Fruit fly (Drosophila melanogaster) whole organism, embryonic: ENCODE data around the gene asun.

Experiments used
- Abd-B ChIP-seq: fragments of 200-800 bp; sonication (Bioruptor generic); optimal IDR thresholded peaks from 2 replicates; lab custom pipeline; 2018; ENCODE audit warnings: missing biosample characterization, mild to moderate bottlenecking, missing genetic modification characterization, moderate library complexity
- Bteb2 ChIP-seq: fragments of 200-800 bp; sonication (Bioruptor generic); optimal IDR thresholded peaks from 2 replicates; lab custom pipeline; 2016; ENCODE audit warnings: missing biosample characterization, missing genetic modification characterization
- CG10209 ChIP-seq: fragments of 200-800 bp; sonication (Bioruptor generic); optimal IDR thresholded peaks from 3 replicates; lab custom pipeline; 2017; ENCODE audit warnings: missing biosample characterization, mild to moderate bottlenecking, missing genetic modification characterization, missing genetic modification reagents
- CG10543 ChIP-seq: fragments of 200-800 bp; sonication (Bioruptor generic); optimal IDR thresholded peaks from 3 replicates; lab custom pipeline; 2017; ENCODE audit warnings: missing biosample characterization, mild to moderate bottlenecking, missing genetic modification characterization, moderate library complexity
- CG12391 ChIP-seq: fragments of 200-800 bp; sonication (Bioruptor generic); optimal IDR thresholded peaks from 3 replicates; lab custom pipeline; 2018; ENCODE audit warnings: missing biosample characterization, mild to moderate bottlenecking, missing genetic modification characterization, moderate library complexity
- CG12659 ChIP-seq: fragments of 200-800 bp; sonication (Bioruptor generic); optimal IDR thresholded peaks from 3 replicates; lab custom pipeline; 2017; ENCODE audit warnings: mild to moderate bottlenecking, missing biosample characterization, missing genetic modification reagents, missing genetic modification characterization
- CG13424 ChIP-seq: fragments of 200-800 bp; sonication (Bioruptor generic); optimal IDR thresholded peaks from 2 replicates; lab custom pipeline; 2019; ENCODE audit warnings: missing biosample characterization, mild to moderate bottlenecking, missing genetic modification characterization, moderate library complexity
- CG13624 ChIP-seq: fragments of 200-800 bp; sonication (Bioruptor generic); optimal IDR thresholded peaks from 2 replicates; lab custom pipeline; 2016; ENCODE audit warnings: missing biosample characterization, missing genetic modification characterization
- CG13775 ChIP-seq: fragments of 200-800 bp; sonication (Bioruptor generic); optimal IDR thresholded peaks from 3 replicates; lab custom pipeline; 2017; ENCODE audit warnings: missing biosample characterization, mild to moderate bottlenecking, missing genetic modification characterization
- CG14050 ChIP-seq: fragments of 200-800 bp; sonication (Bioruptor generic); IDR thresholded peaks from 3 replicates; pipeline ENCODE4 v1.3.6; 2022; ENCODE audit warnings: missing biosample characterization, missing genetic modification characterization
- CG15269 ChIP-seq: fragments of 200-800 bp; sonication (Bioruptor generic); optimal IDR thresholded peaks from 2 replicates; lab custom pipeline; 2018; ENCODE audit warnings: missing biosample characterization, mild to moderate bottlenecking, missing genetic modification characterization, moderate library complexity
- CG16863 ChIP-seq: fragments of 200-800 bp; sonication (Bioruptor generic); optimal IDR thresholded peaks from 3 replicates; lab custom pipeline; 2016; ENCODE audit warnings: missing biosample characterization, missing genetic modification characterization
- CG17361 ChIP-seq: fragments of 200-800 bp; sonication (Bioruptor generic); IDR thresholded peaks from 3 replicates; pipeline ENCODE4 v1.3.6; 2022; ENCODE audit warnings: missing biosample characterization, missing genetic modification characterization
- CG3065 ChIP-seq: fragments of 200-800 bp; sonication (Bioruptor generic); optimal IDR thresholded peaks from 2 replicates; lab custom pipeline; 2016; ENCODE audit warnings: missing biosample characterization, missing genetic modification characterization
- CG32772 ChIP-seq: fragments of 200-800 bp; sonication (Bioruptor generic); IDR thresholded peaks from 2 replicates; pipeline ENCODE4 v1.3.6; 2022; ENCODE audit warnings: missing biosample characterization, missing genetic modification characterization
- CG6654 ChIP-seq: fragments of 200-800 bp; sonication (Bioruptor generic); optimal IDR thresholded peaks from 2 replicates; lab custom pipeline; 2017; ENCODE audit warnings: missing biosample characterization, mild to moderate bottlenecking, missing genetic modification characterization
- CG6854 ChIP-seq: fragments of 200-800 bp; sonication (Bioruptor generic); optimal IDR thresholded peaks from 3 replicates; lab custom pipeline; 2017; ENCODE audit warnings: missing biosample characterization, mild to moderate bottlenecking, missing genetic modification characterization
- CG7372 ChIP-seq: fragments of 200-800 bp; sonication (Bioruptor generic); IDR thresholded peaks from 2 replicates; pipeline ENCODE4 v1.3.6; 2022; ENCODE audit warnings: missing biosample characterization, missing genetic modification characterization
- CG7839 ChIP-seq: fragments of 200-800 bp; sonication (Bioruptor generic); optimal IDR thresholded peaks from 3 replicates; lab custom pipeline; 2018; ENCODE audit warnings: missing biosample characterization, mild to moderate bottlenecking, missing genetic modification characterization, moderate library complexity
- Dp ChIP-seq: fragments of 200-800 bp; sonication (Bioruptor generic); optimal IDR thresholded peaks from 2 replicates; lab custom pipeline; 2018; ENCODE audit warnings: missing biosample characterization, mild to moderate bottlenecking, missing genetic modification characterization, moderate library complexity
- GATAe ChIP-seq: fragments of 200-800 bp; sonication (Bioruptor generic); conservative IDR thresholded peaks from 2 replicates; pipeline ENCODE4 v1.3.6; 2022; ENCODE audit warnings: missing biosample characterization, missing genetic modification characterization
- Gsc ChIP-seq: fragments of 200-800 bp; sonication (Bioruptor generic); IDR thresholded peaks from 2 replicates; pipeline ENCODE4 v1.3.6; 2022; ENCODE audit warnings: missing biosample characterization, missing genetic modification characterization
- Hand ChIP-seq: fragments of 200-800 bp; sonication (Bioruptor generic); optimal IDR thresholded peaks from 2 replicates; lab custom pipeline; 2017; ENCODE audit warnings: mild to moderate bottlenecking, missing biosample characterization, missing genetic modification reagents, missing genetic modification characterization
- Med ChIP-seq: fragments of 200-800 bp; sonication (Bioruptor generic); peaks from one replicate; lab custom pipeline; 2016; ENCODE audit warnings: missing biosample characterization, missing genetic modification characterization, mild to moderate bottlenecking, inconsistent platforms, moderate library complexity
- Mes4 ChIP-seq: fragments of 200-800 bp; sonication (Bioruptor generic); optimal IDR thresholded peaks from 2 replicates; lab custom pipeline; 2016; ENCODE audit warnings: missing biosample characterization, missing genetic modification characterization
- Ptx1 ChIP-seq: fragments of 200-800 bp; sonication (Bioruptor generic); IDR thresholded peaks from 2 replicates; pipeline ENCODE4 v1.3.6; 2022; ENCODE audit warnings: missing biosample characterization, missing genetic modification characterization
- Sox102F ChIP-seq: fragments of 200-800 bp; sonication (Bioruptor generic); optimal IDR thresholded peaks from 2 replicates; lab custom pipeline; 2018; ENCODE audit warnings: missing biosample characterization, mild to moderate bottlenecking, missing genetic modification characterization, moderate library complexity
- Taf1 ChIP-seq: fragments of 200-800 bp; sonication (Bioruptor generic); IDR thresholded peaks from 2 replicates; pipeline ENCODE4 v1.3.6; 2022; ENCODE audit warnings: missing biosample characterization, missing genetic modification characterization
- Tbp ChIP-seq: fragments of >200 bp; optimal IDR thresholded peaks from 2 replicates; lab custom pipeline; 2018; ENCODE audit warnings: missing biosample characterization, missing genetic modification characterization
- Xbp1 ChIP-seq: fragments of 200-800 bp; sonication (Bioruptor generic); optimal IDR thresholded peaks from 3 replicates; lab custom pipeline; 2016; ENCODE audit warnings: missing biosample characterization, mild to moderate bottlenecking, missing genetic modification characterization
- ara ChIP-seq: fragments of 200-800 bp; sonication (Bioruptor generic); IDR thresholded peaks from 2 replicates; pipeline ENCODE4 v1.3.6; 2022; ENCODE audit warnings: missing biosample characterization, missing genetic modification characterization
- chinmo ChIP-seq: fragments of 200-800 bp; sonication (Bioruptor generic); IDR thresholded peaks from 4 replicates; pipeline ENCODE4 v1.3.6; 2022; ENCODE audit warnings: missing biosample characterization, missing genetic modification characterization; ENCODE audit not compliant: partially characterized antibody
- chm ChIP-seq: fragments of 200-800 bp; sonication (Bioruptor generic); IDR thresholded peaks from 2 replicates; pipeline ENCODE4 v1.3.6; 2022; ENCODE audit warnings: missing biosample characterization, missing genetic modification characterization
- corto ChIP-seq: fragments of 200-800 bp; sonication (Bioruptor generic); optimal IDR thresholded peaks from 2 replicates; lab custom pipeline; 2016; ENCODE audit warnings: missing biosample characterization, mild to moderate bottlenecking, missing genetic modification characterization, moderate library complexity
- dmrt11E ChIP-seq: fragments of 200-800 bp; sonication (Bioruptor generic); optimal IDR thresholded peaks from 3 replicates; lab custom pipeline; 2018; ENCODE audit warnings: missing biosample characterization, mild to moderate bottlenecking, missing genetic modification characterization, moderate library complexity
- dysf ChIP-seq: fragments of 200-800 bp; sonication (Bioruptor generic); IDR thresholded peaks from 3 replicates; pipeline ENCODE4 v1.3.6; 2022; ENCODE audit warnings: missing biosample characterization, missing genetic modification characterization
- gce ChIP-seq: fragments of 200-800 bp; sonication (Bioruptor generic); IDR thresholded peaks from 3 replicates; pipeline ENCODE4 v1.3.6; 2022; ENCODE audit warnings: missing biosample characterization, missing genetic modification characterization
- gfzf ChIP-seq: fragments of 200-800 bp; sonication (Bioruptor generic); optimal IDR thresholded peaks from 2 replicates; lab custom pipeline; 2016; ENCODE audit warnings: missing biosample characterization, mild to moderate bottlenecking, missing genetic modification characterization, moderate library complexity
- hbn ChIP-seq: fragments of 200-800 bp; sonication (Bioruptor generic); IDR thresholded peaks from 2 replicates; pipeline ENCODE4 v1.3.6; 2022; ENCODE audit warnings: missing biosample characterization, missing genetic modification characterization; ENCODE audit not compliant: partially characterized antibody
- her ChIP-seq: fragments of 200-800 bp; sonication (Bioruptor generic); optimal IDR thresholded peaks from 2 replicates; lab custom pipeline; 2016; ENCODE audit warnings: missing biosample characterization, missing genetic modification characterization
- pho ChIP-seq: fragments of 200-800 bp; sonication (Bioruptor generic); optimal IDR thresholded peaks from 2 replicates; lab custom pipeline; 2016; ENCODE audit warnings: missing biosample characterization, missing genetic modification characterization
- phol ChIP-seq: fragments of 200-800 bp; sonication (Bioruptor generic); optimal IDR thresholded peaks from 3 replicates; lab custom pipeline; 2018; ENCODE audit warnings: missing biosample characterization, mild to moderate bottlenecking, missing genetic modification characterization, moderate library complexity
- pzg ChIP-seq: fragments of 200-800 bp; sonication (Bioruptor generic); optimal IDR thresholded peaks from 3 replicates; lab custom pipeline; 2018; ENCODE audit warnings: missing biosample characterization, mild to moderate bottlenecking, missing genetic modification characterization, moderate library complexity
- ro ChIP-seq: fragments of 200-800 bp; sonication (Bioruptor generic); IDR thresholded peaks from 2 replicates; pipeline ENCODE4 v1.3.6; 2022; ENCODE audit warnings: missing biosample characterization, missing genetic modification characterization
- sens ChIP-seq: fragments of 200-800 bp; sonication (Bioruptor generic); peaks from one replicate; lab custom pipeline; 2016; ENCODE audit warnings: missing biosample characterization, missing genetic modification characterization
- tin ChIP-seq: fragments of 200-800 bp; sonication (Bioruptor generic); optimal IDR thresholded peaks from 3 replicates; lab custom pipeline; 2016; ENCODE audit warnings: missing biosample characterization, missing genetic modification characterization
- ttk ChIP-seq: fragments of 200-800 bp; sonication (Bioruptor generic); IDR thresholded peaks from 2 replicates; pipeline ENCODE4 v2.1.2; 2022; ENCODE audit warnings: missing biosample characterization, missing genetic modification characterization

The asun gene

DNA sequence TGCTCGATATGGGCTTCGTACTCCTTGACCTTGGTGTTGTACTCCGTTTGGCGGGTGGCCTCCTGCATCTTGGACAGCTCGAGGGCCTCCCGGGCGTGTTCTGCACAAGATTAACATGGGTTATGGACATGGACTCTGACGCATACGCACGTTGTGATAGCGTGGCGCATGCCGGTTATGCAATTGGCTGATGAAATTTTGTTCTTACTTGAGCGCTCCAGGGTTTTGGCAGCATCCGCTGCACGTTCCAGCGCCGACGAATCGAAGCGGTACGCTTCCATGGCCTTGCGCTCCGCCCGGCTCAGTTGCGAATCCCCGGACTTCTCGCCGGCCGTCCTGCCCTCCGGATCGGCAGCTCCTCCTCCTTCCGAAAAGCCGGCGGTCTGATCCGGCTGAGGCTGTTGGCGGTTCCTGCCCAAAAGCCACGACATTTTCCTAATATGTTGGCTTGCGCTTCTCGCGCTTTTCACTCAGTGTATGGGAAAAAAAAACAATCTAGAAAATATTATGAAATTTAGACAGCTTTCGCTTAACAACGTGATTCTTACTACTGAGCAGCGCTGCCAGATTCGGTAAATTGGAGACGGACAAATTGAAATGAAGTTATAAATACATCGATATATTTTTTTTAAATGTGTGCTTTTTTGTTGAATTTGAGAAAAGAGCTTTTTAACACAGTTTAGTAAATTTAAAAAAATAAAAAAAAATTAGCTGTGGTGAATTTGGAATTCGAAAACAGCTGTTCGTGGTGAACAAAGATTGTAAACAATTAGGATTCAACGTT, at the start of gene asun, which contains the start of gene bor (continued):
- TF ChIP-seq CG12659 (peak; percentile 37), ara (GFP tag; lab: Robert Waterston, UW) (peak; percentile 23; the same call in 1 of the 2 replicates), hbn (peak; percentile 83), chinmo (GFP tag; lab: Robert Waterston, UW) (peak; percentile 65; the same call in 1 of the 4 replicates), her (GFP tag; lab: Kevin White, UChicago) (peak; percentile 19), CG10543 (peak; percentile 23), sens (peak; percentile 66), Dp (GFP tag; lab: Kevin White, UChicago) (peak; percentile 70), Mes4 (peak; percentile 12), corto (GFP tag; lab: Kevin White, UChicago) (no peak), Tbp (GFP tag; lab: Kevin White, UChicago) (no peak), CG32772 (peak; percentile 94), dmrt11E (peak; percentile 19)
- TF ChIP-seq, all 482 proteins: peak for 104

DNA sequence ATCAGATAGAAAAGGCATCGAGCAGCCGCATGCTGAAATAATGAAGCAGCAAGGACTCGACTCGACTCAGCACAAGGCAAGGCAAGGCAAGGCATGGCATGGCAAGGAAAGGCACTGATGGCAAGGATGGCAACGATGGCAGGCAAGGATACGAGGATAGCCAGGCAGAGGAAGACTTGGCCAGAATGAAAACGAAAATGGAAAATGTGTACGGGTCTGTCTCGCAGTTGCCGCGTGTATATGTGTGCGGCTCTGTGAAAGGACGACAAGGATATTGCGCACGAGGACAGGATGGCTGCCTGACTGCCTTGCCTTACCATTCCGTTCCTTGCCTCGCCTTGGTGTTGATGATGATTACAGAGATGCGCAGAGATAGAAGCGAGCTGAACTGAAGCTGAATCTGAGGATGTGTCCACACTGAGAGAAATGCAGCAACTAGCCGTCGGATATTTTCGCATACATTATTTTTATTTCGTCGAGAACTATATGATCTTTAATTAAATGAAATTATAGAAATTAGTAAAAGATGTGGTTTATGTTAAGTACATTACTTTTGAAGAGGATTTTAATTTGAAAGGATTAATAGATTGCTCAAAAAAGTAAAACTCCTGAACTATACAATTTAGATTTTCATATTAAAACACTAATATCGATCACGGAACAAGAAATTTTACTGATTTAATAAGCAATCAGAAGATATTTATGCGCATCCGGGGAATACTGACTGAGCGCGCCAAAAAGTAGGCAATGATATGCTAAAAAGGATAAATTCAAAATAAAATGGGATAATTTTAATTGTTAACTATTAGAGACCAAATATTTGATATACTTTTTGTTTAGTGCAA, 49.4 kb upstream of the asun start:
- TF ChIP-seq Bteb2 = peak; percentile 8
- no peak for TF ChIP-seq ro
- peak; percentile 36 for TF ChIP-seq phol (tag; lab: Kevin White, UChicago)
- TF ChIP-seq CG13775 (GFP tag; lab: Kevin White, UChicago) = peak; percentile 14
- TF ChIP-seq Sox102F = peak; percentile 42
- peak; percentile 41 for TF ChIP-seq CG6854 (GFP tag; lab: Kevin White, UChicago)
- no peak for TF ChIP-seq CG13624 (GFP tag; lab: Kevin White, UChicago)
- TF ChIP-seq CG6654 (GFP tag; lab: Kevin White, UChicago) = peak; percentile 13
- no peak for TF ChIP-seq CG3065 (GFP tag; lab: Kevin White, UChicago)
- no peak for TF ChIP-seq her (GFP tag; lab: Kevin White, UChicago)
- TF ChIP-seq Xbp1 (GFP tag; lab: Kevin White, UChicago) = peak; percentile 41
- no peak for TF ChIP-seq dysf
- no peak; the same call in 1 of the 2 replicates for TF ChIP-seq ttk (GFP tag; lab: Robert Waterston, UW)
- peak; percentile 19; the same call in 1 of the 2 replicates for TF ChIP-seq Ptx1 (GFP tag; lab: Robert Waterston, UW)
- no peak for TF ChIP-seq CG16863
- no peak for TF ChIP-seq Abd-B
- no peak for TF ChIP-seq Taf1 (GFP tag; lab: Robert Waterston, UW)
- TF ChIP-seq pzg (GFP tag; lab: Kevin White, UChicago) = no peak
- TF ChIP-seq chm (GFP tag; lab: Robert Waterston, UW) = peak; percentile 7; the same call in 1 of the 2 replicates
- peak; percentile 40 for TF ChIP-seq CG13424 (tag; lab: Kevin White, UChicago)
- TF ChIP-seq pho (GFP tag; lab: Kevin White, UChicago) = peak; percentile 9
- TF ChIP-seq CG7839 (tag; lab: Kevin White, UChicago) = peak; percentile 49
- peak; percentile 80 for TF ChIP-seq CG17361 (GFP tag; lab: Robert Waterston, UW)
- peak; percentile 46 for TF ChIP-seq CG15269 (tag; lab: Kevin White, UChicago)
- peak; percentile 41 for TF ChIP-seq CG10209 (GFP tag; lab: Kevin White, UChicago)
- no peak for TF ChIP-seq Gsc
- TF ChIP-seq CG12391 (tag; lab: Kevin White, UChicago) = peak; percentile 45
- TF ChIP-seq tin = no peak
- no peak for TF ChIP-seq gce (GFP tag; lab: Robert Waterston, UW)
- TF ChIP-seq CG14050 (GFP tag; lab: Robert Waterston, UW) = no peak
- TF ChIP-seq Hand = peak; percentile 12
- peak; percentile 57 for TF ChIP-seq Med
- no peak for TF ChIP-seq GATAe (GFP tag; lab: Robert Waterston, UW)
- no peak for TF ChIP-seq gfzf
- TF ChIP-seq CG7372 (GFP tag; lab: Robert Waterston, UW) = 0 out of 2 replicates have a peak, but pooled peaks have one; percentile 10
